Fruit fly (Drosophila melanogaster) whole organism, prepupa: Measurements from ENCODE around the gene CG43924.
"Not testable (repeated sequence)": the region's sequence is repeated elsewhere in the genome, so short reads cannot be mapped to it uniquely, and the experiment has no call there.

Experiments
- CG11294 ChIP-seq: fragments of 200-800 bp; sonication (Bioruptor generic); IDR thresholded peaks from 2 replicates; pipeline ENCODE4 v1.3.6; 2022; ENCODE audit warnings: missing biosample characterization, missing genetic modification characterization
- CG1621 ChIP-seq: fragments of 200-800 bp; sonication (Bioruptor generic); optimal IDR thresholded peaks from 3 replicates; lab custom pipeline; 2018; ENCODE audit warnings: missing biosample characterization, mild to moderate bottlenecking, missing genetic modification characterization
- CG16779 ChIP-seq: fragments of 200-800 bp; sonication (Bioruptor generic); optimal IDR thresholded peaks from 3 replicates; lab custom pipeline; 2017; ENCODE audit warnings: missing biosample characterization, mild to moderate bottlenecking, missing genetic modification characterization
- CG31627 ChIP-seq: fragments of 200-800 bp; sonication (Bioruptor generic); optimal IDR thresholded peaks from 3 replicates; lab custom pipeline; 2016; ENCODE audit warnings: missing biosample characterization, missing genetic modification characterization
- CG3919 ChIP-seq: fragments of 200-800 bp; sonication (Bioruptor generic); optimal IDR thresholded peaks from 3 replicates; lab custom pipeline; 2016; ENCODE audit warnings: missing biosample characterization, missing genetic modification characterization
- CG6163 ChIP-seq: fragments of 200-800 bp; sonication (Bioruptor generic); IDR thresholded peaks from 3 replicates; pipeline ENCODE4 v1.3.6; 2022; ENCODE audit warnings: missing biosample characterization, missing genetic modification characterization
- CG6808 ChIP-seq: fragments of 200-800 bp; sonication (Bioruptor generic); optimal IDR thresholded peaks from 3 replicates; lab custom pipeline; 2017; ENCODE audit warnings: missing biosample characterization, missing genetic modification characterization, mild to moderate bottlenecking, moderate library complexity, missing genetic modification reagents
- CG7368 ChIP-seq: fragments of 200-800 bp; sonication (Bioruptor generic); optimal IDR thresholded peaks from 3 replicates; lab custom pipeline; 2016; ENCODE audit warnings: missing biosample characterization, missing genetic modification characterization
- Gug ChIP-seq: fragments of 200-800 bp; sonication (Bioruptor generic); IDR thresholded peaks from 2 replicates; pipeline ENCODE4 v1.3.6; 2022; ENCODE audit warnings: missing biosample characterization, missing genetic modification characterization
- Hr39 ChIP-seq: fragments of 200-800 bp; sonication (Bioruptor generic); optimal IDR thresholded peaks from 2 replicates; lab custom pipeline; 2016; ENCODE audit warnings: missing biosample characterization, missing genetic modification characterization
- OdsH ChIP-seq: fragments of 200-800 bp; sonication (Bioruptor generic); optimal IDR thresholded peaks from 3 replicates; lab custom pipeline; 2016; ENCODE audit warnings: missing biosample characterization, missing genetic modification characterization
- net ChIP-seq: fragments of 200-800 bp; sonication (Bioruptor generic); optimal IDR thresholded peaks from 3 replicates; lab custom pipeline; 2016; ENCODE audit warnings: missing biosample characterization, missing genetic modification characterization
- ss ChIP-seq, 2 experiments: fragments of 200-800 bp; sonication (Bioruptor generic); optimal IDR thresholded peaks; 2 replicates in 1 of 2; 3 replicates in 1 of 2; lab custom pipeline; 2017 to 2018; ENCODE audit warnings: mild to moderate bottlenecking in 2 of 2, missing biosample characterization in 2 of 2, missing genetic modification characterization in 2 of 2, moderate library complexity in 1 of 2

DNA sequence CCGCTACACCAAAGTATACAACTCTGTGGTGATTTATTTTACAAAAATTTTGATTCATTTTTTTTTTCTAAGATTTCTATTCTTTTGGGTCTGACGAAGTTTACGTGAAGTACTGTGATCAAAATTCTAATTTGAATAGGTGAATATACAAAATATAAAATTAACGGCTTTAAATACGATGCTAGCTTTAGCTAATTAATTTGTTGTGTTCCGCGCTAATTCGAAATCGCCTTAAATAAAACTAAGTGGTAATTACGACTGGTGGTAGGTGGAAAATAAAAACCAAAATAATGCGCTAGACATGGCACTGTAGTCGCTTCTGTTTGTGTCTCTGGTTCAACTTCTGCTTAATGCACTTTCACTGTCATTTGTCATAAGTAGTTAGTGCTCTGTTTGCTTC lies 34.9 kb downstream of the CG43924 start, which contains the start of gene CG43923:
- TF ChIP-seq OdsH (GFP tag; lab: Kevin White, UChicago); Hr39; CG1621 (tag; lab: Kevin White, UChicago); CG16779 (tag; lab: Kevin White, UChicago); CG6163 (GFP tag; lab: Robert Waterston, UW); CG3919 (GFP tag; lab: Kevin White, UChicago); CG31627 (GFP tag; lab: Kevin White, UChicago); ss (GFP tag; optimal IDR thresholded peaks at IDR 0.05; lab: Kevin White, UChicago); Gug (GFP tag; lab: Robert Waterston, UW); CG6808 (GFP tag; lab: Kevin White, UChicago); net (GFP tag; lab: Kevin White, UChicago); CG7368 (GFP tag; lab: Kevin White, UChicago); CG11294 (GFP tag; lab: Robert Waterston, UW): not testable (repeated sequence)
